Fruit fly (Drosophila melanogaster): ENCODE measurements around the gene mgl.

The mgl gene

dm6 chrX:9499994-9500804, at the start of gene mgl (continued):
- TF ChIP-seq gcm2 (GFP tag; optimal IDR thresholded peaks at IDR 0.05) (peak; percentile 49), shn (GFP tag; optimal IDR thresholded peaks at IDR 0.05) (peak; percentile 35), Atf6 (GFP tag; IDR thresholded peaks at IDR 0.05) (peak; percentile 48; the same call in 1 of the 2 replicates), CG15073 (GFP tag; optimal IDR thresholded peaks at IDR 0.05) (no peak), slou (GFP tag; optimal IDR thresholded peaks at IDR 0.05) (peak; percentile 60), CG6854 (GFP tag; optimal IDR thresholded peaks at IDR 0.05) (peak; percentile 56), CG2199 (GFP tag; IDR thresholded peaks at IDR 0.05) (peak; percentile 31; the same call in 2 of the 3 replicates), CG14014 (GFP tag; IDR thresholded peaks at IDR 0.05) (no peak; the same call in none of the 2 replicates), CG10654 (GFP tag; optimal IDR thresholded peaks at IDR 0.05) (peak; percentile 63), kni (GFP tag; optimal IDR thresholded peaks at IDR 0.05) (peak; percentile 61), unpg (GFP tag; optimal IDR thresholded peaks at IDR 0.05) (peak; percentile 74), aop (GFP tag; IDR thresholded peaks at IDR 0.05) (no peak), Xrp1 (GFP tag; IDR thresholded peaks at IDR 0.05) (peak; percentile 71), CG13123 (GFP tag; optimal IDR thresholded peaks at IDR 0.05) (peak; percentile 16), CG1529 (GFP tag; optimal IDR thresholded peaks at IDR 0.05) (peak; percentile 75), p53 (GFP tag; optimal IDR thresholded peaks at IDR 0.05) (no peak), her (GFP tag; optimal IDR thresholded peaks at IDR 0.05) (no peak), CG10147 (GFP tag; optimal IDR thresholded peaks at IDR 0.05) (peak; percentile 52), CG2202 (tag; optimal IDR thresholded peaks at IDR 0.05) (peak; percentile 80), Dp (GFP tag; optimal IDR thresholded peaks at IDR 0.05) (no peak), CG11456 (GFP tag; IDR thresholded peaks at IDR 0.05) (0 out of 3 replicates have a peak, but pooled peaks have one; percentile 22), Tbp (GFP tag; optimal IDR thresholded peaks at IDR 0.05) (no peak), NK7.1 (GFP tag; optimal IDR thresholded peaks at IDR 0.05) (no peak), ERR (GFP tag; optimal IDR thresholded peaks at IDR 0.05) (no peak), org-1 (GFP tag; optimal IDR thresholded peaks at IDR 0.05) (peak; percentile 85), CG11247 (GFP tag; IDR thresholded peaks at IDR 0.05) (no peak), CG17328 (GFP tag; IDR thresholded peaks at IDR 0.05) (peak; percentile 57), usp (GFP tag; optimal IDR thresholded peaks at IDR 0.05) (no peak), CG10979 (tag; optimal IDR thresholded peaks at IDR 0.05) (peak; percentile 87), sna (GFP tag; IDR thresholded peaks at IDR 0.05; ENCODE audit: partially characterized antibody) (no peak), Hr78 (GFP tag; optimal IDR thresholded peaks at IDR 0.05) (peak in 1 of 2 experiments; percentile 49), Poxn (GFP tag; IDR thresholded peaks at IDR 0.05) (no peak), CG14050 (GFP tag; IDR thresholded peaks at IDR 0.05) (peak; percentile 22; the same call in 1 of the 3 replicates), rib (GFP tag; IDR thresholded peaks at IDR 0.05) (peak; percentile 14; the same call in 1 of the 2 replicates), Ptx1 (GFP tag; IDR thresholded peaks at IDR 0.05) (peak; percentile 74), CG18619 (GFP tag; optimal IDR thresholded peaks at IDR 0.05) (peak; percentile 80), dysf (GFP tag; IDR thresholded peaks at IDR 0.05) (peak; percentile 63), CG13624 (GFP tag; optimal IDR thresholded peaks at IDR 0.05) (peak; percentile 26), Hmr (GFP tag; optimal IDR thresholded peaks at IDR 0.05) (peak; percentile 85), ara (GFP tag; IDR thresholded peaks at IDR 0.05) (peak; percentile 66), sens-2 (GFP tag; IDR thresholded peaks at IDR 0.05) (no peak), CG1647 (GFP tag; optimal IDR thresholded peaks at IDR 0.05) (peak; percentile 55), CG32532 (GFP tag; IDR thresholded peaks at IDR 0.05) (0 out of 2 replicates have a peak, but pooled peaks have one; percentile 21), CG13424 (tag; optimal IDR thresholded peaks at IDR 0.05) (peak; percentile 67), Dip3 (GFP tag; optimal IDR thresholded peaks at IDR 0.05) (peak; percentile 22), gce (GFP tag; IDR thresholded peaks at IDR 0.05) (no peak), vfl (GFP tag; optimal IDR thresholded peaks at IDR 0.05) (no peak), Lim3 (GFP tag; IDR thresholded peaks at IDR 0.05) (no peak), CG15269 (tag; optimal IDR thresholded peaks at IDR 0.05) (peak; percentile 62), Hr3 (GFP tag; optimal IDR thresholded peaks at IDR 0.05) (peak; percentile 84)

Measured in whole organism, embryonic.